Fruit fly (Drosophila melanogaster): ENCODE data around the gene CG18493.

DNA sequence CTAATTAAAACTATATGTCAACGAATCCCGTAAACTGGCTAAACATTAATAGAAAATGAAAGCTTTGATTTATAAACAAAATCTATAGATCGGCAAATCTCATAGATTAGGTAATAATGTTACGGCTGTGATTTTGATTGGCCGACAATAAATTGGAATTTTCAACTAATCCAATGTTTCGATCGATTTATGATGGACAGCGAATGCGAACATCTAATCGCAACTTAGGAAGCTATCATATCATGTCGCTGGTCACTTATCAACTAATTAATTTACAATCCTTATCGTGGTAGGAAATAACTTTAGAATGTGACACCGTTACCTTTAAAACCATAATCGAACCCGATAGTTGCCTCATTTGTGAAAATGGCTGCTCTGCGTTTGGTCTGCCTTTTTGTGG, at the start of gene CG18493:
- no peak for TF ChIP-seq insv (optimal IDR thresholded peaks at IDR 0.05)
- no peak for TF ChIP-seq h (optimal IDR thresholded peaks at IDR 0.05)
- no peak for TF ChIP-seq psq (optimal IDR thresholded peaks at IDR 0.05)
- TF ChIP-seq ttk (optimal IDR thresholded peaks at IDR 0.05), result no peak
- no peak for TF ChIP-seq Myc (optimal IDR thresholded peaks at IDR 0.05)

Measured in Kc167 (cell line).